Worm (Caenorhabditis elegans) whole organism, L1 larva: Measurements from ENCODE around the gene ZK154.6.

Source experiments
- C16A3.4 ChIP-seq: fragments of 150-350 bp; optimal IDR thresholded peaks from 2 replicates; lab custom pipeline; 2014; ENCODE audit warnings: missing biosample characterization, missing genetic modification characterization
- C34B4.2 ChIP-seq: sonication (generic microtip); optimal IDR thresholded peaks from 2 replicates; lab custom pipeline; 2017; ENCODE audit warnings: mild to moderate bottlenecking, missing genetic modification characterization, missing compliant biosample characterization
- F16B12.6 ChIP-seq: fragments of 150-350 bp; optimal IDR thresholded peaks from 2 replicates; lab custom pipeline; 2014; ENCODE audit warnings: missing biosample characterization, missing genetic modification characterization
- Y116A8C.19 ChIP-seq: sonication (generic microtip); optimal IDR thresholded peaks from 2 replicates; lab custom pipeline; 2016; ENCODE audit warnings: missing compliant biosample characterization, missing genetic modification characterization, borderline replicate concordance
- aha-1 ChIP-seq: fragments of 150-350 bp; optimal IDR thresholded peaks from 2 replicates; lab custom pipeline; 2014; ENCODE audit warnings: missing biosample characterization, missing genetic modification characterization
- alr-1 ChIP-seq: fragments of 200-800 bp; sonication (Bioruptor generic); optimal IDR thresholded peaks from 2 replicates; lab custom pipeline; 2018; ENCODE audit warnings: borderline replicate concordance, mild to moderate bottlenecking, missing genetic modification characterization, missing compliant biosample characterization
- ama-1 ChIP-seq: fragments of 150-350 bp; optimal IDR thresholded peaks from 2 replicates; lab custom pipeline; 2014
- blmp-1 ChIP-seq: fragments of 150-350 bp; optimal IDR thresholded peaks from 2 replicates; lab custom pipeline; 2014; ENCODE audit warnings: missing biosample characterization, missing genetic modification characterization
- ceh-8 ChIP-seq: fragments of 200-800 bp; sonication (Bioruptor generic); optimal IDR thresholded peaks from 2 replicates; lab custom pipeline; 2018; ENCODE audit warnings: mild to moderate bottlenecking, missing genetic modification characterization, moderate library complexity, missing compliant biosample characterization
- ceh-88 ChIP-seq: fragments of 200-800 bp; sonication (Bioruptor generic); IDR thresholded peaks from 2 replicates; pipeline ENCODE4 v1.3.6; 2022; ENCODE audit warnings: missing genetic modification characterization, missing compliant biosample characterization
- dsc-1 ChIP-seq: sonication (generic microtip); optimal IDR thresholded peaks from 2 replicates; lab custom pipeline; 2016; ENCODE audit warnings: mild to moderate bottlenecking, missing genetic modification characterization, missing compliant biosample characterization
- efl-1 ChIP-seq, 4 experiments: fragments of 150-350 bp; optimal IDR thresholded peaks in 3 of 4; peaks in 1 of 4; 1 replicate in 1 of 4; 2 replicates in 3 of 4; lab custom pipeline; 2014; ENCODE audit warnings: missing biosample characterization in 2 of 4, missing genetic modification characterization in 2 of 4, missing genetic modification reagents in 2 of 4
- egl-13 ChIP-seq: sonication (generic microtip); optimal IDR thresholded peaks from 2 replicates; lab custom pipeline; 2016; ENCODE audit warnings: missing genotype, missing genetic modification reagents, missing genetic modification characterization, missing compliant biosample characterization
- egl-27 ChIP-seq, 2 experiments: fragments of 150-350 bp in 1 of 2; sonication (generic microtip); optimal IDR thresholded peaks; 3 replicates each; lab custom pipeline; 2017 to 2018; ENCODE audit warnings: missing biosample characterization in 2 of 2, missing genetic modification characterization in 2 of 2, missing genetic modification reagents in 2 of 2
- ets-5 ChIP-seq: fragments of 200-800 bp; sonication (Bioruptor generic); IDR thresholded peaks from 2 replicates; pipeline ENCODE4 v1.3.6; 2022; ENCODE audit warnings: missing genetic modification characterization, missing compliant biosample characterization
- fkh-10 ChIP-seq: sonication (generic microtip); optimal IDR thresholded peaks from 2 replicates; lab custom pipeline; 2017; ENCODE audit warnings: missing biosample characterization, missing genetic modification reagents, missing genetic modification characterization
- fkh-8 ChIP-seq: sonication (generic microtip); optimal IDR thresholded peaks from 2 replicates; lab custom pipeline; 2016; ENCODE audit warnings: mild to moderate bottlenecking, missing genetic modification characterization, missing compliant biosample characterization
- fos-1 ChIP-seq: fragments of 150-350 bp; optimal IDR thresholded peaks from 2 replicates; lab custom pipeline; 2014; ENCODE audit warnings: missing biosample characterization, missing genetic modification characterization
- grh-1 ChIP-seq: fragments of 200-800 bp; sonication (Bioruptor generic); IDR thresholded peaks from 2 replicates; pipeline ENCODE4 v1.3.6; 2022; ENCODE audit warnings: missing genetic modification reagents, missing genetic modification characterization, missing compliant biosample characterization
- hlh-4 ChIP-seq: sonication (generic microtip); optimal IDR thresholded peaks from 2 replicates; lab custom pipeline; 2016; ENCODE audit warnings: mild to moderate bottlenecking, missing genetic modification characterization, missing compliant biosample characterization
- lin-14 ChIP-seq: fragments of 200-800 bp; sonication (Bioruptor generic); optimal IDR thresholded peaks from 2 replicates; lab custom pipeline; 2018; ENCODE audit warnings: mild to moderate bottlenecking, missing genetic modification characterization, moderate library complexity, missing compliant biosample characterization
- lin-15B ChIP-seq: fragments of 150-350 bp; sonication (generic microtip); optimal IDR thresholded peaks from 3 replicates; lab custom pipeline; 2014; ENCODE audit warnings: missing biosample characterization, missing genetic modification characterization
- lin-35 ChIP-seq, 2 experiments: fragments of 150-350 bp; optimal IDR thresholded peaks; 2 replicates each; lab custom pipeline; 2014; ENCODE audit warnings: missing biosample characterization in 2 of 2, missing genetic modification characterization in 2 of 2, missing genetic modification reagents in 2 of 2
- lin-39 ChIP-seq: fragments of 150-350 bp; optimal IDR thresholded peaks from 2 replicates; lab custom pipeline; 2014; ENCODE audit warnings: missing biosample characterization, missing genetic modification reagents, missing genetic modification characterization
- lir-3 ChIP-seq: sonication (generic microtip); optimal IDR thresholded peaks from 2 replicates; lab custom pipeline; 2016; ENCODE audit warnings: mild to moderate bottlenecking, missing genetic modification characterization, moderate library complexity, missing compliant biosample characterization; ENCODE audit not compliant: poor library complexity
- lsy-2 ChIP-seq, 2 experiments: fragments of 150-350 bp; optimal IDR thresholded peaks; 2 replicates each; lab custom pipeline; 2014; ENCODE audit warnings: missing biosample characterization in 2 of 2, missing genetic modification characterization in 2 of 2
- mep-1 ChIP-seq: fragments of 150-350 bp; optimal IDR thresholded peaks from 2 replicates; lab custom pipeline; 2014; ENCODE audit warnings: missing biosample characterization, missing genetic modification characterization
- nhr-11 ChIP-seq: fragments of 150-350 bp; optimal IDR thresholded peaks from 2 replicates; lab custom pipeline; 2014; ENCODE audit warnings: missing biosample characterization, missing genetic modification characterization
- nhr-19 ChIP-seq: fragments of 200-800 bp; sonication (Bioruptor generic); conservative IDR thresholded peaks from 2 replicates; pipeline ENCODE4 v1.3.6; 2022; ENCODE audit warnings: missing genetic modification characterization, missing compliant biosample characterization
- nhr-237 ChIP-seq: fragments of 150-350 bp; optimal IDR thresholded peaks from 2 replicates; lab custom pipeline; 2014; ENCODE audit warnings: missing biosample characterization, missing genetic modification characterization
- nhr-71 ChIP-seq: sonication (generic microtip); optimal IDR thresholded peaks from 2 replicates; lab custom pipeline; 2016; ENCODE audit warnings: mild to moderate bottlenecking, missing genetic modification characterization, moderate library complexity, missing compliant biosample characterization
- nhr-76 ChIP-seq: sonication (generic microtip); optimal IDR thresholded peaks from 2 replicates; lab custom pipeline; 2017; ENCODE audit warnings: missing biosample characterization, missing genetic modification characterization
- nhr-77 ChIP-seq: fragments of 150-350 bp; optimal IDR thresholded peaks from 2 replicates; lab custom pipeline; 2014; ENCODE audit warnings: missing biosample characterization, missing genetic modification characterization
- nhr-85 ChIP-seq: sonication (generic microtip); peaks from one replicate; lab custom pipeline; 2016; ENCODE audit warnings: missing genetic modification characterization, inconsistent platforms, missing compliant biosample characterization
- nhr-90 ChIP-seq: sonication (generic microtip); optimal IDR thresholded peaks from 2 replicates; lab custom pipeline; 2016; ENCODE audit warnings: mild to moderate bottlenecking, missing genetic modification characterization, missing compliant biosample characterization; ENCODE audit not compliant: poor library complexity
- pag-3 ChIP-seq: sonication (generic microtip); optimal IDR thresholded peaks from 2 replicates; lab custom pipeline; 2017; ENCODE audit warnings: missing genetic modification characterization, mild to moderate bottlenecking, missing compliant biosample characterization, antibody characterized with exemption, borderline replicate concordance; ENCODE audit not compliant: insufficient read depth
- pax-3 ChIP-seq: fragments of 200-800 bp; sonication (Bioruptor generic); optimal IDR thresholded peaks from 2 replicates; lab custom pipeline; 2018; ENCODE audit warnings: mild to moderate bottlenecking, missing genetic modification characterization, moderate library complexity, missing compliant biosample characterization
- rnt-1 ChIP-seq: sonication (generic microtip); optimal IDR thresholded peaks from 2 replicates; lab custom pipeline; 2016; ENCODE audit warnings: mild to moderate bottlenecking, missing genetic modification characterization, moderate library complexity, missing compliant biosample characterization
- snpc-4 ChIP-seq: fragments of 150-350 bp; optimal IDR thresholded peaks from 2 replicates; lab custom pipeline; 2014; ENCODE audit warnings: missing biosample characterization, missing genetic modification characterization
- snu-23 ChIP-seq: sonication (generic microtip); optimal IDR thresholded peaks from 2 replicates; lab custom pipeline; 2016; ENCODE audit warnings: missing genetic modification characterization, missing compliant biosample characterization
- sptf-1 ChIP-seq: fragments of 150-350 bp; optimal IDR thresholded peaks from 2 replicates; lab custom pipeline; 2014; ENCODE audit warnings: missing biosample characterization, missing genetic modification characterization
- sup-37 ChIP-seq: fragments of 200-800 bp; sonication (Bioruptor generic); optimal IDR thresholded peaks from 2 replicates; lab custom pipeline; 2018; ENCODE audit warnings: mild to moderate bottlenecking, missing genetic modification characterization, missing compliant biosample characterization
- swsn-7 ChIP-seq: sonication (generic microtip); optimal IDR thresholded peaks from 2 replicates; lab custom pipeline; 2016; ENCODE audit warnings: missing genetic modification characterization, missing compliant biosample characterization
- tbx-2 ChIP-seq: sonication (generic microtip); optimal IDR thresholded peaks from 2 replicates; lab custom pipeline; 2016; ENCODE audit warnings: missing genetic modification characterization, missing compliant biosample characterization
- tlp-1 ChIP-seq: fragments of 150-350 bp; optimal IDR thresholded peaks from 2 replicates; lab custom pipeline; 2014; ENCODE audit warnings: missing biosample characterization, missing genetic modification characterization
- unc-62 ChIP-seq: fragments of 150-350 bp; optimal IDR thresholded peaks from 2 replicates; lab custom pipeline; 2014; ENCODE audit warnings: missing biosample characterization, missing genetic modification reagents, missing genetic modification characterization
- unc-98 ChIP-seq: fragments of 200-800 bp; sonication (Bioruptor generic); IDR thresholded peaks from 2 replicates; pipeline ENCODE4 v1.3.6; 2022; ENCODE audit warnings: missing genetic modification characterization, missing compliant biosample characterization
- vab-15 ChIP-seq: sonication (generic microtip); optimal IDR thresholded peaks from 2 replicates; lab custom pipeline; 2017; ENCODE audit warnings: missing genotype, mild to moderate bottlenecking, missing genetic modification characterization, missing compliant biosample characterization
- xbp-1 ChIP-seq: sonication (generic microtip); optimal IDR thresholded peaks from 2 replicates; lab custom pipeline; 2016; ENCODE audit warnings: missing genetic modification characterization, missing compliant biosample characterization
- zag-1 ChIP-seq: fragments of 150-350 bp; optimal IDR thresholded peaks from 2 replicates; lab custom pipeline; 2014; ENCODE audit warnings: missing biosample characterization, missing genetic modification characterization
- zip-4 ChIP-seq: fragments of 200-800 bp; sonication (Bioruptor generic); optimal IDR thresholded peaks from 2 replicates; lab custom pipeline; 2018; ENCODE audit warnings: mild to moderate bottlenecking, missing genetic modification characterization, moderate library complexity, missing compliant biosample characterization
- ztf-4 ChIP-seq: fragments of 150-350 bp; optimal IDR thresholded peaks from 2 replicates; lab custom pipeline; 2014; ENCODE audit warnings: missing biosample characterization, missing genetic modification characterization

ZK154.6 gene

DNA sequence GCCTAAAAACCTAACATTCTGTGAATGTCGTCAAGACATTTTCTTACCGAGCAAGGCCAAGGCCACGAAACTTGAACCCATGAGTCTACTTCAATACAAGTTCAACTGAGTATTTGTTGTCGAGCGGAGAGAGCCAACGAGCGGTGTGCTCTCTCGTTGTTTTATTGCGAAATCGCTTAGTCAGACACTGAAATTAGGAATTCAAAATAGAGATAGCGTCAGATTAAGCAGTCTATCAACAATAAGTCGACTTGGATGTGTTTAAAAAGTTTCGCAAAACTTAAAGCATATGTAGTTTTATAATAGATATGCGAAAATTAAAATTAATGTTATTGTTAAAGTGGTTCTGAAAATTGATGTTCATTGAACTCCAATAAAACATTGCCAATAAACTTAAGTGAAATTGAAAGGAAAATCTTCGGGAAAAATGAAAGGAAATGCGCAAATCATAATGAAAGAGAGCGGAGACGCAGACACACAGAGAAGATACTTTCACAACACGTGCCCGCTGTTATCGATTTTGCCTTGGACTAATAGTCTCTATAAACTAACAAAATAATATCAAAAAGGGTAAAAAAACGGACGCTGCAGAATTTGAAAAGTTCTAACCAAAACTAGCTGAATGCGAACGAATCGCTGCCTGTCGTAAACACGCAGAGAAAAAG, at the start of gene ZK154.6:
TSS of gene ZK154.6 (minus strand) at position 187 of the 665 bp plus-strand sequence.
- no peak for TF ChIP-seq lir-3 (tag; lab: Kevin White, UChicago)
- no peak for TF ChIP-seq fos-1 (tag; lab: Kevin White, UChicago)
- no peak for TF ChIP-seq nhr-237 (tag; lab: Kevin White, UChicago)
- TF ChIP-seq nhr-90 (tag; lab: Kevin White, UChicago), result peak; percentile 21
- peak; percentile 52 for TF ChIP-seq tbx-2
- no peak for TF ChIP-seq ama-1
- TF ChIP-seq lin-39 (tag; lab: Kevin White, UChicago), result no peak
- no peak for TF ChIP-seq sptf-1 (tag; lab: Kevin White, UChicago)
- TF ChIP-seq alr-1 (tag; lab: Kevin White, UChicago), result no peak
- TF ChIP-seq pax-3 (tag; lab: Kevin White, UChicago), result no peak
- TF ChIP-seq aha-1 (tag; lab: Kevin White, UChicago), result no peak
- peak; percentile 5 for TF ChIP-seq C16A3.4
- no peak for TF ChIP-seq ceh-8
- peak; percentile 71 for TF ChIP-seq zip-4
- no peak for TF ChIP-seq nhr-76 (tag; lab: Kevin White, UChicago)
- no peak for TF ChIP-seq fkh-8 (tag; lab: Kevin White, UChicago)
- no peak for TF ChIP-seq grh-1 (GFP tag; lab: Robert Waterston, UW)
- TF ChIP-seq lsy-2 (tag; optimal IDR thresholded peaks at IDR 0.05; lab: Kevin White, UChicago), result peak in 1 of 2 experiments; percentile 37
- TF ChIP-seq unc-62 (GFP tag; lab: Kevin White, UChicago), result no peak
- no peak for TF ChIP-seq lin-15B (tag; lab: Kevin White, UChicago)
- TF ChIP-seq Y116A8C.19 (tag; lab: Kevin White, UChicago), result no peak
- TF ChIP-seq C34B4.2 (tag; lab: Kevin White, UChicago), result no peak
- TF ChIP-seq efl-1 (optimal IDR thresholded peaks at IDR 0.05; lab: Kevin White, UChicago), result peak in 1 of 2 experiments; percentile 18
- TF ChIP-seq efl-1 (GFP tag; optimal IDR thresholded peaks at IDR 0.05 in 1 of 2; lab: Kevin White, UChicago), result peak; percentile 26 to 82
- TF ChIP-seq fkh-10 (GFP tag; lab: Kevin White, UChicago), result no peak
- TF ChIP-seq nhr-77 (tag; lab: Kevin White, UChicago), result no peak
- no peak for TF ChIP-seq hlh-4 (tag; lab: Kevin White, UChicago)
- TF ChIP-seq vab-15 (tag; lab: Kevin White, UChicago), result no peak
- TF ChIP-seq egl-13 (tag; lab: Kevin White, UChicago), result no peak
- no peak for TF ChIP-seq ets-5 (GFP tag; lab: Robert Waterston, UW)
- peak; percentile 69 for TF ChIP-seq mep-1
- TF ChIP-seq zag-1 (tag; lab: Kevin White, UChicago), result no peak
- no peak for TF ChIP-seq egl-27 (tag; optimal IDR thresholded peaks at IDR 0.05; lab: Kevin White, UChicago)
- TF ChIP-seq swsn-7 (tag; lab: Kevin White, UChicago), result peak; percentile 49
- peak; percentile 66 for TF ChIP-seq lin-14 (GFP tag; lab: Kevin White, UChicago)
- TF ChIP-seq F16B12.6, result peak; percentile 22
- no peak for TF ChIP-seq tlp-1
- TF ChIP-seq blmp-1 (tag; lab: Kevin White, UChicago), result peak; percentile 100
- peak in 1 of 2 experiments; percentile 46 for TF ChIP-seq lin-35 (GFP tag; optimal IDR thresholded peaks at IDR 0.05; lab: Kevin White, UChicago)
- 0 out of 2 replicates have a peak, but pooled peaks have one; percentile 27 for TF ChIP-seq nhr-19 (GFP tag; lab: Robert Waterston, UW)
- no peak for TF ChIP-seq ceh-88 (GFP tag; lab: Robert Waterston, UW)
- peak; percentile 61 for TF ChIP-seq snu-23
- TF ChIP-seq dsc-1 (tag; lab: Kevin White, UChicago), result peak; percentile 32
- no peak for TF ChIP-seq unc-98
- peak; percentile 1 for TF ChIP-seq snpc-4 (tag; lab: Kevin White, UChicago)
- TF ChIP-seq rnt-1 (tag; lab: Kevin White, UChicago), result peak; percentile 20
- TF ChIP-seq sup-37 (GFP tag; lab: Kevin White, UChicago), result no peak
- TF ChIP-seq nhr-11 (tag; lab: Kevin White, UChicago), result no peak
- TF ChIP-seq nhr-85 (tag; lab: Kevin White, UChicago), result peak; percentile 77
- peak; percentile 37 for TF ChIP-seq xbp-1 (tag; lab: Kevin White, UChicago)
- peak; percentile 62 for TF ChIP-seq nhr-71 (tag; lab: Kevin White, UChicago)
- TF ChIP-seq pag-3, result no peak
- no peak for TF ChIP-seq ztf-4 (tag; lab: Kevin White, UChicago)
